Fruit fly (Drosophila melanogaster) whole organism, pupa: Measurements from ENCODE around the gene Cka.

ENCODE experiments used
- CG14655 ChIP-seq: fragments of 200-800 bp; sonication (Bioruptor generic); optimal IDR thresholded peaks from 3 replicates; lab custom pipeline; 2017; ENCODE audit warnings: mild to moderate bottlenecking, missing biosample characterization, missing genetic modification reagents, missing genetic modification characterization
- CG34367 ChIP-seq: fragments of 200-800 bp; sonication (Bioruptor generic); optimal IDR thresholded peaks from 2 replicates; lab custom pipeline; 2018; ENCODE audit warnings: missing biosample characterization, mild to moderate bottlenecking, missing genetic modification characterization
- CG4496 ChIP-seq: fragments of 200-800 bp; sonication (Bioruptor generic); IDR thresholded peaks from 3 replicates; pipeline ENCODE4 v1.3.6; 2022; ENCODE audit warnings: missing biosample characterization, missing genetic modification characterization
- CG8301 ChIP-seq: fragments of 200-800 bp; sonication (Bioruptor generic); optimal IDR thresholded peaks from 2 replicates; lab custom pipeline; 2018; ENCODE audit warnings: missing biosample characterization, mild to moderate bottlenecking, missing genetic modification characterization
- EcR ChIP-seq: fragments of 200-800 bp; sonication (Bioruptor generic); optimal IDR thresholded peaks from 3 replicates; lab custom pipeline; 2019; ENCODE audit warnings: missing biosample characterization, missing genetic modification characterization, mild to moderate bottlenecking, moderate library complexity, missing genetic modification reagents
- Pif1B ChIP-seq: fragments of 200-800 bp; sonication (Bioruptor generic); optimal IDR thresholded peaks from 3 replicates; lab custom pipeline; 2016; ENCODE audit warnings: missing biosample characterization, missing genetic modification characterization

DNA sequence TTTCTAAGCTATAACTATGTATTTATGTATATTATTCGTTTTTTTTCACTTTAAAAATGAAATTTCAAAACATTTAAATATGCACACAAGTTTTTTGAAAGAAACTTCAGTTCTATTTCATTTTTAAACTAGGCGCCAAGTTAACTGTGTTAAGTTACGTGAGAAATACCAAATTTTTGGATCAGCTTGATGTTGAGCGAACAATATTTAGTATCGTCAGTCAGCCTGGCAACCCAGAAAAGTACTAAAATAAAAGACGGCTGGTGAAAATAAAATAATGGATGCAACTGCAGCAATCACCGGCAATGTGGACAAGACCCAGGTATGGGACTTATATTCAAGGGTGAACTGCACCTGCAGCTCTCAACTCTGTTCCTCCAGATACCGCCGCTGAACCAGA is 10.4 kb downstream of the Cka start, which contains the start of gene CCDC53:
- TF ChIP-seq CG4496 (GFP tag; lab: Robert Waterston, UW), result no peak
- no peak for TF ChIP-seq CG14655
- TF ChIP-seq EcR, result no peak
- no peak for TF ChIP-seq Pif1B
- no peak for TF ChIP-seq CG8301 (tag; lab: Kevin White, UChicago)
- TF ChIP-seq CG34367, result no peak
